Fruit fly (Drosophila melanogaster): ENCODE data around the gene CG7872.

Gene CG7872

dm6 chrX:15599697-15600096, 21.7 kb downstream of the CG7872 start (continued):
- TF ChIP-seq Xrp1 (GFP tag; IDR thresholded peaks at IDR 0.05) = peak; percentile 48; the same call in 1 of the 2 replicates
- no peak for TF ChIP-seq cato (GFP tag; optimal IDR thresholded peaks at IDR 0.05; ENCODE audit: borderline replicate concordance)
- TF ChIP-seq dmrt11E (tag; optimal IDR thresholded peaks at IDR 0.05) = no peak
- TF ChIP-seq fu2 (GFP tag; optimal IDR thresholded peaks at IDR 0.05) = peak; percentile 31
- peak; percentile 33 for TF ChIP-seq fd3F (GFP tag; optimal IDR thresholded peaks at IDR 0.05)
- TF ChIP-seq mld (GFP tag; IDR thresholded peaks at IDR 0.05; ENCODE audit: partially characterized antibody) = no peak
- peak; percentile 52 for TF ChIP-seq NK7.1 (GFP tag; optimal IDR thresholded peaks at IDR 0.05)
- TF ChIP-seq ase (GFP tag; IDR thresholded peaks at IDR 0.05) = 0 out of 3 replicates have a peak, but pooled peaks have one; percentile 56
- TF ChIP-seq CG12744 (GFP tag; optimal IDR thresholded peaks at IDR 0.05) = peak; percentile 7
- TF ChIP-seq Ets97D (GFP tag; optimal IDR thresholded peaks at IDR 0.05) = peak; percentile 7
- peak; percentile 32 for TF ChIP-seq crc (GFP tag; optimal IDR thresholded peaks at IDR 0.05)
- TF ChIP-seq CG7839 (tag; optimal IDR thresholded peaks at IDR 0.05) = peak; percentile 77
- peak; percentile 52 for TF ChIP-seq CG6813 (GFP tag; optimal IDR thresholded peaks at IDR 0.05)
- TF ChIP-seq gcm2 (GFP tag; optimal IDR thresholded peaks at IDR 0.05) = no peak
- no peak for TF ChIP-seq lola (GFP tag; optimal IDR thresholded peaks at IDR 0.05)
- peak; percentile 54 for TF ChIP-seq az2 (GFP tag; optimal IDR thresholded peaks at IDR 0.05)
- TF ChIP-seq CG7928 (GFP tag; optimal IDR thresholded peaks at IDR 0.05) = peak; percentile 14
- TF ChIP-seq mam (GFP tag; optimal IDR thresholded peaks at IDR 0.05) = peak; percentile 53
- peak; percentile 29 for TF ChIP-seq Side (GFP tag; optimal IDR thresholded peaks at IDR 0.05)
- peak; percentile 75 for TF ChIP-seq Rfx (GFP tag; IDR thresholded peaks at IDR 0.05)
- TF ChIP-seq ken (GFP tag; IDR thresholded peaks at IDR 0.05) = peak; percentile 50; the same call in 2 of the 3 replicates
- peak; percentile 26 for TF ChIP-seq btn (GFP tag; optimal IDR thresholded peaks at IDR 0.05)
- peak; percentile 23 for TF ChIP-seq CG15601 (tag; optimal IDR thresholded peaks at IDR 0.05)
- peak; percentile 55 for TF ChIP-seq CG10366 (GFP tag; IDR thresholded peaks at IDR 0.05)
- 0 out of 2 replicates have a peak, but pooled peaks have one; percentile 12 for TF ChIP-seq ham (GFP tag; IDR thresholded peaks at IDR 0.05)
- 0 out of 2 replicates have a peak, but pooled peaks have one; percentile 28 for TF ChIP-seq CG1024 (GFP tag; IDR thresholded peaks at IDR 0.05)
- peak; percentile 54 for TF ChIP-seq Antp (GFP tag; optimal IDR thresholded peaks at IDR 0.05)
- TF ChIP-seq ssp (GFP tag; IDR thresholded peaks at IDR 0.05) = peak; percentile 37; the same call in 1 of the 2 replicates
- peak; percentile 38 for TF ChIP-seq CG10209 (GFP tag; optimal IDR thresholded peaks at IDR 0.05)
- no peak for TF ChIP-seq CG13894 (tag; optimal IDR thresholded peaks at IDR 0.05)
- 0 out of 2 replicates have a peak, but pooled peaks have one; percentile 47 for TF ChIP-seq CG6272 (GFP tag; IDR thresholded peaks at IDR 0.05)
- TF ChIP-seq CTCF (GFP tag; optimal IDR thresholded peaks at IDR 0.05) = peak; percentile 14
- peak; percentile 65 for TF ChIP-seq CG9817 (tag; optimal IDR thresholded peaks at IDR 0.05)
- TF ChIP-seq CoRest (tag; optimal IDR thresholded peaks at IDR 0.05) = peak; percentile 66
- TF ChIP-seq Oaz (GFP tag; IDR thresholded peaks at IDR 0.05) = peak; percentile 43; the same call in 1 of the 2 replicates
- TF ChIP-seq emc (GFP tag; optimal IDR thresholded peaks at IDR 0.05) = peak; percentile 17
- TF ChIP-seq Sox100B (GFP tag; optimal IDR thresholded peaks at IDR 0.05) = peak; percentile 42
- TF ChIP-seq CG5180 (GFP tag; optimal IDR thresholded peaks at IDR 0.05) = peak; percentile 33
- TF ChIP-seq HmgZ (tag; optimal IDR thresholded peaks at IDR 0.05) = peak; percentile 12
- TF ChIP-seq CG8290 (GFP tag; optimal IDR thresholded peaks at IDR 0.05) = no peak
- TF ChIP-seq CG8290 (tag; optimal IDR thresholded peaks at IDR 0.05) = peak in 1 of 2 experiments; percentile 78
- TF ChIP-seq ewg (GFP tag; optimal IDR thresholded peaks at IDR 0.05) = peak; percentile 19
- no peak for TF ChIP-seq sc (optimal IDR thresholded peaks at IDR 0.05)
- no peak for TF ChIP-seq sc (GFP tag; optimal IDR thresholded peaks at IDR 0.05)
- peak; percentile 23 for TF ChIP-seq CG8388 (GFP tag; optimal IDR thresholded peaks at IDR 0.05)
- peak; percentile 5 for TF ChIP-seq oc (tag; optimal IDR thresholded peaks at IDR 0.05)
- peak; percentile 31 for TF ChIP-seq Asciz (GFP tag; optimal IDR thresholded peaks at IDR 0.05)
- TF ChIP-seq CG30431 (GFP tag; optimal IDR thresholded peaks at IDR 0.05) = peak; percentile 27
- peak; percentile 8 for TF ChIP-seq CG3281 (GFP tag; optimal IDR thresholded peaks at IDR 0.05)
- TF ChIP-seq Fer1 (GFP tag; optimal IDR thresholded peaks at IDR 0.05) = peak; percentile 61
- TF ChIP-seq CG13424 (tag; optimal IDR thresholded peaks at IDR 0.05) = peak; percentile 66

Data from whole organism, embryonic.